Worm (Caenorhabditis elegans) whole organism, L4/young adult: ENCODE results near the gene eftu-2.

Experiments used
- W03F9.2 ChIP-seq: fragments of 150-350 bp; optimal IDR thresholded peaks from 2 replicates; lab custom pipeline; 2014; ENCODE audit warnings: missing biosample characterization, missing genetic modification characterization
- dao-5 ChIP-seq: sonication (generic microtip); optimal IDR thresholded peaks from 2 replicates; lab custom pipeline; 2016; ENCODE audit warnings: missing genotype, missing genetic modification characterization, moderate library complexity, missing compliant biosample characterization
- him-1 ChIP-seq: sonication (generic microtip); optimal IDR thresholded peaks from 2 replicates; lab custom pipeline; 2016; ENCODE audit warnings: missing genotype, missing genetic modification reagents, missing genetic modification characterization, missing compliant biosample characterization

eftu-2 gene

ce11 chrIII:6008989-6009610 is at the start of gene eftu-2, which contains the start of gene gcna-1:
eftu-2 (plus strand) TSS chrIII:6009560.
gcna-1 (minus strand) TSS chrIII:6009084.
- TF ChIP-seq him-1 = no peak
- TF ChIP-seq W03F9.2 (tag; lab: Kevin White, UChicago) = no peak
- TF ChIP-seq dao-5 (tag; lab: Kevin White, UChicago) = no peak

ce11 chrIII:5961560-5961959 is 47.8 kb upstream of the eftu-2 start:
- TF ChIP-seq W03F9.2 (tag; lab: Kevin White, UChicago) (no peak), him-1 (no peak), dao-5 (tag; lab: Kevin White, UChicago) (no peak)

DNA sequence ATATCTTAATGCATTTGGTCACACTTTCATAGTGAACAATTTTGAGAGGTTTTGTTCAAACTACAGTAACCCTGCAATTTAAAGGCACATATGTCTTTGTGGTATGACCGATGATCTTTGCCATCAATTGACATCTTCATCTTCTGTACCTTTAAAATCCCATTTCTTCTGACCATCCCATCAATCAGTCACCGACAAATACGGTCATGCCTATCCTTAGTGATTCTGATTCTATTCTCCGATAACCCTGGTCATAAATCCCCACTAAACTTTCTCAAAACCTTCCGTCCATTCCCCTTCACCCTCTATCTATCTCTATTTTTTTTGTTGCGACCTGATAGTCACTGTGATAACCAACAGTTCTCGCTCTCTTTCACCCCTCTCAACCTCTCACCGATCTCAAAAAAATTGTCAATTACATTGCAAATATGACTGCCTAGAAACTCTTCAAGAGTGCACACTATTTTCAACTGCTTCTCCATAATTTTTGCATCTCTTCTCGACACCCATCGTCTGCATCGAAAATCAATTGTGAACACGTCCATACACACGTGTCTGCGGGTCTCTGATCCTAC is 45.2 kb upstream of the eftu-2 start:
- no peak for TF ChIP-seq him-1
- TF ChIP-seq dao-5 (tag; lab: Kevin White, UChicago) = no peak
- TF ChIP-seq W03F9.2 (tag; lab: Kevin White, UChicago) = no peak

ce11 chrIII:5965368-5965767 is 44.0 kb upstream of the eftu-2 start:
- TF ChIP-seq him-1 (no peak), W03F9.2 (tag; lab: Kevin White, UChicago) (no peak), dao-5 (tag; lab: Kevin White, UChicago) (no peak)

DNA sequence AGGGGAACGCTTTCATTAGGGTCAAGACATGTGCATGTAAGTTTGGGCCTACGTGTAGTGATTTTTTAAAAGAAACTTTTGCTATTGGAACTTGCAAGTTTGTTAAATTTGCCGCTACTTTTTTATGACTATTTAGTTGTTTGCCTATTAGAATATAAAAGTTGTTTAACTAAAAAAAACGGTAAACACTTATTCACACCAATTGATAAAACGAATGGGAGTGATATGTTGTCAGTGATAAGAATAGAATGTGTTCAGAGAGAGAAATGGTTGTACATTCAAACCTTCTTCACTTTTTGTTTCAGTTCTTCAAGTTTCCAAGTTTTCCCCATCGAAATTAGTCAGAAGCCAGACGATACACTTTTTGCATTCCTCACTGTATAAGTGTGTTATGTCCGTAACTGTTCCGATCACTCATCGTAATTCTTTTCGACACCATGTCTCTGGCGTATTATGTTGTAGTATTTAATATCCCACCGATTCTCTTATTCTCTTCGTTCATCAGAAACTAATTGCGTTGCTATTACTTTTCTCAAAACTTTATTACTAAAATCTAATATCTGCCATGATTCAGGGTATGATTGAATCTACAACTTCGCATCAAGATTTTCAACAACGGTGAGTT is 43.4 kb upstream of the eftu-2 start, which contains the start of gene dct-6:
dct-6 (plus strand) TSS at position 575 of the 625 bp plus-strand sequence.
- TF ChIP-seq dao-5 (tag; lab: Kevin White, UChicago) = no peak
- TF ChIP-seq W03F9.2 (tag; lab: Kevin White, UChicago) = no peak
- TF ChIP-seq him-1 = no peak

DNA sequence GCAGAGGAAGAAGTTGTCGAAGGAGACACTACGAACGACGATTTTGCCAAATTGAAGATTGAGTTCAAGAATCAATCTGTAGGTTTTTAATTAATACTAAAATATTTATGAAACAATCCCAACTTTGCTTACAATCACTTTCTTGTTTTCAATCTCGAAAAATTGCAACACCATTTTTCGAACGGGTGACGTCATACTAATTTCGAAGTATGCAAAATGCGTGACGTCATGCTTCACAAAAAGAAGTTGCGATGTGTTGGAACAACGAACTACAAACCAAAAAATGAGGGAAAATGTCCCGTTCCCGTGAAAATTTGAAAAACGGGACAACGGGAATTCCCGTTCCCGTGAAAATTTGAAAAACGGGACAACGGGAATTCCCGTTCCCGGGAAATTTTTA is 41.7 kb upstream of the eftu-2 start:
- TF ChIP-seq W03F9.2 (tag; lab: Kevin White, UChicago) (no peak), him-1 (no peak), dao-5 (tag; lab: Kevin White, UChicago) (no peak)

- TF ChIP-seq him-1 (no peak), dao-5 (tag; lab: Kevin White, UChicago) (no peak), W03F9.2 (tag; lab: Kevin White, UChicago) (no peak)
Measured at ce11 chrIII:5975005-5975730, 34.2 kb upstream of the eftu-2 start, which contains the start of gene mlp-1. mlp-1 (minus strand) TSS chrIII:5975055.

ce11 chrIII:5976021-5976420 is 33.3 kb upstream of the eftu-2 start:
- TF ChIP-seq dao-5 (tag; lab: Kevin White, UChicago) (no peak), W03F9.2 (tag; lab: Kevin White, UChicago) (no peak), him-1 (no peak)

- TF ChIP-seq W03F9.2 (tag; lab: Kevin White, UChicago) (no peak), dao-5 (tag; lab: Kevin White, UChicago) (no peak), him-1 (no peak)
Measured at ce11 chrIII:5980274-5980918, 29.0 kb upstream of the eftu-2 start.

DNA sequence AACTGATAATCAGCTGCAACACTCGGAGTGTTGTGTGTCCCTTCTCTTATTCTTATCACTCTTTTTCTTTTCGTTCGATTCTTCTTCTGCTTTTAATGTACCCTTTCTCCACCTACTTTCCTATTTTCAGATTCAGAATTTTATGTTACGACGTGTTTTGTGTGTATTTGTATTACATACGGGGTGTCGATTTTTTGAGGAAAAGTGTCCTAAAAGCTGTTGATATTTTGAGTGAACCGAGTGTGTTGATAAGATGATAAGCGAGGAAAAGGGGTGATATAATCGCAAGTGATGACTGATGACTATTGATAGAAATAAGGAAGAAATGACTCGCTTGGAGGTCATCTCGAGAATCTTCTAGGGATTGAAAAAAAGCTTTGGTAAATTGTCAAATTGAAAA is 28.0 kb upstream of the eftu-2 start:
- TF ChIP-seq him-1 = no peak
- no peak for TF ChIP-seq dao-5 (tag; lab: Kevin White, UChicago)
- no peak for TF ChIP-seq W03F9.2 (tag; lab: Kevin White, UChicago)

- no peak for TF ChIP-seq dao-5 (tag; lab: Kevin White, UChicago)
- TF ChIP-seq him-1 = no peak
- no peak for TF ChIP-seq W03F9.2 (tag; lab: Kevin White, UChicago)
Measured at ce11 chrIII:5982026-5982425, 27.3 kb upstream of the eftu-2 start, which contains the start of gene frm-2. frm-2 (minus strand) TSS chrIII:5982126.

DNA sequence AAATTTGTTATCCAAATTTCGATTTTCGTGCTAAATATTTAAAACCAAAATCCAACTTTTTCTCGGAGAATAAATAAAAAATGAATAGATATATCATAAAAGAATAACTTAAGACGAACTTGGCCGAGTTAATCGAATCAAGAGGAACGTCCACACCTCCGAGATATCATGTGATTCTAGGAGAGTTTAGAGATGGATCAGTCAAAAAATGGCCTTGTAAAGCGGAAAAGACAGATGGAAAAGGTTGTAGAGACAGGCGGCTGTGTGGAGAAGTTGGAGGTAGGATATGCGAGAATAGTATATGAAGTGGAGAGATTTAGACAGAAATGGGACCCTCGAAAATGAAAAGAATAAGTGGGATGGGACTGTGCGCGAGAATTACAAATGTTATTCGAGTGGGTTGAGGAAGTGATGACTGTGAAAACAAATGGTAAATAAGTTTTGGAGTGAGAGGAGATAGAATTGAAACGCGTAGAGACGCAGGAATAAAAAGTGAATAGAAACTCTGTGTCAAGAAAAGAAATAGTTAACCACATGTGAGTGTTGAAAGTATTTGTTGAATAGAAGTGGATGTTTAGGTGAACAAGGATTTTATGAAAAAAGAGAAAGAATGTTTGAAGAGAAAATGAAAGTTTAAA is 26.5 kb upstream of the eftu-2 start:
- TF ChIP-seq W03F9.2 (tag; lab: Kevin White, UChicago) = no peak
- TF ChIP-seq dao-5 (tag; lab: Kevin White, UChicago) = no peak
- TF ChIP-seq him-1 = no peak

DNA sequence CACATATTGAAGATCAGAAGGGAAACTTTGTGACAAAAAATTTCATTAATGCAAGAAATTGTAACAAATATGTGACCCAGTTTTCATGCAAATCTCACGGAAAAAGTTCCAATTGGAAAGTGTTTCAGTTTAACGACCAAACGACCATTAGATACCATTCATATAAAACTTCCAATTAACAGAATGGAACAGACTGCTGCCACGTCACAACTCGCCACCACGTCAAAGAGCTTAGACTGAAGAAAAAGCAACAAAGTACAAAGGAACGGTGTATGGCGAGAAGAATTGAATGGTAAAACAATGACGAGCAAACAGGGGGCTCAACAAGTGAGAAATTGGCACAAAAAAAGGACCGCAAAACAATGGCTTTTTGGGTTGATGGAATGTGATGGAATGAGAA is 24.0 kb upstream of the eftu-2 start, which contains the start of gene T04C9.3:
T04C9.3 (plus strand) TSS at position 301 of the 400 bp plus-strand sequence.
- TF ChIP-seq him-1 (no peak), W03F9.2 (tag; lab: Kevin White, UChicago) (no peak), dao-5 (tag; lab: Kevin White, UChicago) (no peak)
